Worm (Caenorhabditis elegans) whole organism, L3 larva: ENCODE measurements around the gene K10C2.14.

Source experiments
- ceh-28 ChIP-seq: fragments of 150-350 bp; optimal IDR thresholded peaks from 2 replicates; lab custom pipeline; 2014; ENCODE audit warnings: missing biosample characterization, missing genetic modification reagents, missing genetic modification characterization
- elt-1 ChIP-seq: fragments of 150-350 bp; optimal IDR thresholded peaks from 2 replicates; lab custom pipeline; 2014; ENCODE audit warnings: missing biosample characterization, missing genetic modification characterization
- jun-1 ChIP-seq: fragments of 150-350 bp; optimal IDR thresholded peaks from 2 replicates; lab custom pipeline; 2014; ENCODE audit warnings: missing biosample characterization, missing genetic modification reagents, missing genetic modification characterization
- mml-1 ChIP-seq: fragments of 150-350 bp; sonication (generic microtip); optimal IDR thresholded peaks from 3 replicates; lab custom pipeline; 2014; ENCODE audit warnings: missing biosample characterization, missing genetic modification characterization
- nhr-28 ChIP-seq: fragments of 150-350 bp; optimal IDR thresholded peaks from 2 replicates; lab custom pipeline; 2014; ENCODE audit warnings: missing biosample characterization, missing genetic modification characterization
- nhr-67 ChIP-seq: fragments of 150-350 bp; optimal IDR thresholded peaks from 2 replicates; lab custom pipeline; 2014; ENCODE audit warnings: missing biosample characterization, missing genetic modification characterization
- nhr-76 ChIP-seq: fragments of 150-350 bp; sonication (generic microtip); optimal IDR thresholded peaks from 5 replicates; lab custom pipeline; 2014; ENCODE audit warnings: missing biosample characterization, missing genetic modification characterization
- pha-4 ChIP-seq: fragments of 150-350 bp; optimal IDR thresholded peaks from 2 replicates; lab custom pipeline; 2014; ENCODE audit warnings: missing biosample characterization, missing genetic modification reagents, missing genetic modification characterization
- snpc-4 ChIP-seq: fragments of 150-350 bp; optimal IDR thresholded peaks from 2 replicates; lab custom pipeline; 2014; ENCODE audit warnings: missing biosample characterization, missing genetic modification characterization
- ztf-11 ChIP-seq: fragments of 150-350 bp; optimal IDR thresholded peaks from 2 replicates; lab custom pipeline; 2014; ENCODE audit warnings: missing biosample characterization, missing genetic modification characterization

DNA sequence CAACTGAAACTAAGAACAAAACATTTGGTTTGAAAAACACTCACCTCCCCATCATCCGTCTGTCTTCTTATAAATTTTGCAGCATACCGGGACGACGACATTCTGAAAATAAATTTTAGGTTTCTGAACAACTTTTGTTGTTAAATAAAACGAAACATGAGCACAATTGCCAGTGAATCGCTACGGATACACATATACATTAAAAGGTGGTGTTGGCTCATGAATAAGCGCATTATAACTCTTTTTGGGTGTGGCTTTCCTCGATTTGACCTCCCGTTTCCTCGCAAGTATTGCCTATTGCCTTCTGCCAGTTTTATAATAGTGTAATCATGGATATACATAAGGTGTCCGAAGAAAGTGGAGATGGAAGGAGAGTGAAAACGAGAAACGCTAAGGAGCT, 48.9 kb downstream of the K10C2.14 start, which contains the start of gene igcm-2:
- no peak for TF ChIP-seq jun-1
- no peak for TF ChIP-seq ztf-11 (tag; lab: Kevin White, UChicago)
- TF ChIP-seq snpc-4 (tag; lab: Kevin White, UChicago) = no peak
- TF ChIP-seq nhr-76 (tag; lab: Kevin White, UChicago) = no peak
- TF ChIP-seq elt-1 (tag; lab: Kevin White, UChicago) = no peak
- TF ChIP-seq nhr-67 (tag; lab: Kevin White, UChicago) = no peak
- no peak for TF ChIP-seq mml-1
- no peak for TF ChIP-seq ceh-28 (tag; lab: Kevin White, UChicago)
- no peak for TF ChIP-seq nhr-28 (tag; lab: Kevin White, UChicago)
- TF ChIP-seq pha-4 (tag; lab: Kevin White, UChicago) = no peak
